Fruit fly (Drosophila melanogaster) whole organism, pupa: ENCODE data around the gene Cp18.

Source experiments
- CG10348 ChIP-seq: fragments of 200-800 bp; sonication (Bioruptor generic); IDR thresholded peaks from 2 replicates; pipeline ENCODE4 v1.3.6; 2022; ENCODE audit warnings: missing biosample characterization, missing genetic modification characterization
- CG15710 ChIP-seq: fragments of 200-800 bp; sonication (Bioruptor generic); optimal IDR thresholded peaks from 2 replicates; lab custom pipeline; 2018; ENCODE audit warnings: missing biosample characterization, mild to moderate bottlenecking, missing genetic modification characterization, moderate library complexity
- CG34367 ChIP-seq: fragments of 200-800 bp; sonication (Bioruptor generic); optimal IDR thresholded peaks from 2 replicates; lab custom pipeline; 2018; ENCODE audit warnings: missing biosample characterization, mild to moderate bottlenecking, missing genetic modification characterization
- CG8301 ChIP-seq: fragments of 200-800 bp; sonication (Bioruptor generic); optimal IDR thresholded peaks from 2 replicates; lab custom pipeline; 2018; ENCODE audit warnings: missing biosample characterization, mild to moderate bottlenecking, missing genetic modification characterization
- D1 ChIP-seq: fragments of 200-800 bp; sonication (Bioruptor generic); optimal IDR thresholded peaks from 2 replicates; lab custom pipeline; 2018; ENCODE audit warnings: missing biosample characterization, mild to moderate bottlenecking, missing genetic modification characterization, moderate library complexity
- EcR ChIP-seq: fragments of 200-800 bp; sonication (Bioruptor generic); optimal IDR thresholded peaks from 3 replicates; lab custom pipeline; 2019; ENCODE audit warnings: missing biosample characterization, missing genetic modification characterization, mild to moderate bottlenecking, moderate library complexity, missing genetic modification reagents
- Ets98B ChIP-seq: fragments of 200-800 bp; sonication (Bioruptor generic); IDR thresholded peaks from 2 replicates; pipeline ENCODE4 v1.3.6; 2022; ENCODE audit warnings: missing biosample characterization, missing genetic modification characterization

DNA sequence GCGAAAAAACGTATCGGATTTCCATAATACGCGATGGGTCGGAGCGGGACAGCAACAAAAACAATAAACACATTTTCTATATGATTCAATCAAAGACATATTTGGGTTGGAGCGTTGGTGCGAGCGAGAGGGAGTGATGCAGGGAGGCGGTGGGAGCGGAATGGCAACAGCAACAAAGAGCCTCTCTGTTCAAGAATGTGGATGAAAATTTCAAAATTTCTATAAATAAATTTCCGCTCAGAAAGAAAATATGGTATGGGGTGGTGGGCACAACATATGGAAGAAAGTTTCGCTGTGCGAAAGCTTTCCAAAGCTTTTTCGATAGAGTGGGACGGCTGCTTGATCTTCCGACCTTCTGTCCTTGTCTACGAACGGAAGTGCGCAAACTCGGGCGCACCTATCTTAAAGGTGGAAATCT is 14.5 kb downstream of the Cp18 start:
- TF ChIP-seq D1 (tag; lab: Kevin White, UChicago) (no peak), Ets98B (no peak), CG34367 (tag; lab: Kevin White, UChicago) (no peak), CG10348 (GFP tag; lab: Robert Waterston, UW) (no peak), CG8301 (tag; lab: Kevin White, UChicago) (no peak), EcR (no peak), CG15710 (tag; lab: Kevin White, UChicago) (no peak)
